Worm (Caenorhabditis elegans): ENCODE results near the gene gcy-8.
"Not testable (repeated sequence)": the region's sequence is repeated elsewhere in the genome, so short reads cannot be mapped to it uniquely, and the experiment has no call there.

gcy-8 gene

DNA sequence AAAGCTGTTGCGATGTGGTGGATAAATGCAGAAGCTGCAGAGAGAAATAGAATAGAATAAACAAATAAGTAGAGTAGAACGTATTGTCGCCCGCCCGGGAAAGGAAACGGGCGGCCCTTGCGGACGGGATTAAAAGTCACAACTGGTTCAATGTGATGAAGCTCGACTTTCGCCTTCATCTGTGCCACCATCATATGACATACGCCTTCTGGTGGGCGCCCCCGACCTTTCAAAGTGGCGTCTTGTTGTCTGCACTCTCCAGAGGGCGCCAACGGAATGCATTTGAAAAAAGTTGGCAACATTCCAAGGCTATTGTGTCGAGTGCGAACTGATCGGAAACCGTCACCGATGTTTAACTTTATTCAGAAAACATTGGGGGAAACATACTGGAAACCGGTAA, 15.3 kb downstream of the gcy-8 start:
- TF ChIP-seq hif-1 (tag; optimal IDR thresholded peaks at IDR 0.05) (no peak), ama-1 (optimal IDR thresholded peaks at IDR 0.05) (no peak), F26F4.8 (GFP tag; conservative IDR thresholded peaks at IDR 0.05) (no peak), lin-38 (GFP tag; IDR thresholded peaks at IDR 0.05) (no peak), spr-1 (tag; optimal IDR thresholded peaks at IDR 0.05) (no peak), aha-1 (tag) (no peak), dmd-9 (GFP tag; IDR thresholded peaks at IDR 0.05) (no peak), fkh-10 (GFP tag; optimal IDR thresholded peaks at IDR 0.05) (no peak), pha-4 (GFP tag; IDR thresholded peaks at IDR 0.05) (no peak), pha-4 (tag; optimal IDR thresholded peaks at IDR 0.05) (no peak), dmd-8 (GFP tag; IDR thresholded peaks at IDR 0.05) (no peak), vab-7 (GFP tag; IDR thresholded peaks at IDR 0.05) (no peak), lir-3 (tag; optimal IDR thresholded peaks at IDR 0.05) (no peak), F49E8.2 (tag; optimal IDR thresholded peaks at IDR 0.05; ENCODE audit: borderline replicate concordance) (no peak), zip-2 (tag; optimal IDR thresholded peaks at IDR 0.05) (no peak), nhr-28 (tag; optimal IDR thresholded peaks at IDR 0.05) (no peak), cey-2 (tag; optimal IDR thresholded peaks at IDR 0.05; ENCODE audit: borderline replicate concordance, insufficient read depth) (no peak), set-16 (GFP tag; IDR thresholded peaks at IDR 0.05) (no peak), hlh-11 (tag; optimal IDR thresholded peaks at IDR 0.05) (no peak), unc-62 (GFP tag; optimal IDR thresholded peaks at IDR 0.05 in 1 of 2) (peak in 1 of 2 experiments; percentile 61), unc-62 (tag; optimal IDR thresholded peaks at IDR 0.05) (no peak), gei-8 (GFP tag; optimal IDR thresholded peaks at IDR 0.05) (no peak), hlh-30 (tag; optimal IDR thresholded peaks at IDR 0.05; ENCODE audit: insufficient read depth) (peak; percentile 57), ZK546.5 (tag; optimal IDR thresholded peaks at IDR 0.05) (no peak), attf-4 (tag; optimal IDR thresholded peaks at IDR 0.05) (no peak), zfp-3 (GFP tag; conservative IDR thresholded peaks at IDR 0.05) (no peak), mep-1 (tag; optimal IDR thresholded peaks at IDR 0.05) (peak; percentile 28)

DNA sequence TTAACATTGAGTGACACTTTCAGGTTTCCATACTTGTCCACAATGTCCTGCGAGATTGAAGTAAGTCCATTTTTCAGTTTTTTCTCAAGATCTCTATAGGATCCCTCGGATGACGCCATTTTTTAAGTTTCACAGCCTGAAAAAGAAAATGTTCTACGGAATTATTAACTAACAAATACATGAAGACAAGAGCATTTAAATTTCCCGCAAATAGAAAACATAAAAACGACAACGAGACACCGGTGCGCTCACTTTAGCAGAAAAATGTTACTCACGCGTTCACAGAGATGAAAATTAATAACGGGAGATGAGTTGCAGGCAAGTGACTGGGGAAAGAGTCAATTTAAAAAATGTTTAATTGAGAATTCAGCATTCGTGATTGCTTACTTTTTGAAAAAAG, 18.5 kb downstream of the gcy-8 start, which contains the start of gene czw-1:
czw-1 (minus strand) TSS at position 369 of the 400 bp plus-strand sequence.
- peak; percentile 71 for TF ChIP-seq T20F7.1 (GFP tag; optimal IDR thresholded peaks at IDR 0.05)
- no peak for TF ChIP-seq ceh-28 (tag; optimal IDR thresholded peaks at IDR 0.05)
- TF ChIP-seq nhr-77 (tag; optimal IDR thresholded peaks at IDR 0.05): no peak
- no peak for TF ChIP-seq vab-7 (GFP tag; IDR thresholded peaks at IDR 0.05)
- TF ChIP-seq mes-2 (tag; optimal IDR thresholded peaks at IDR 0.05; ENCODE audit: poor library complexity, severe bottlenecking): peak; percentile 12

DNA sequence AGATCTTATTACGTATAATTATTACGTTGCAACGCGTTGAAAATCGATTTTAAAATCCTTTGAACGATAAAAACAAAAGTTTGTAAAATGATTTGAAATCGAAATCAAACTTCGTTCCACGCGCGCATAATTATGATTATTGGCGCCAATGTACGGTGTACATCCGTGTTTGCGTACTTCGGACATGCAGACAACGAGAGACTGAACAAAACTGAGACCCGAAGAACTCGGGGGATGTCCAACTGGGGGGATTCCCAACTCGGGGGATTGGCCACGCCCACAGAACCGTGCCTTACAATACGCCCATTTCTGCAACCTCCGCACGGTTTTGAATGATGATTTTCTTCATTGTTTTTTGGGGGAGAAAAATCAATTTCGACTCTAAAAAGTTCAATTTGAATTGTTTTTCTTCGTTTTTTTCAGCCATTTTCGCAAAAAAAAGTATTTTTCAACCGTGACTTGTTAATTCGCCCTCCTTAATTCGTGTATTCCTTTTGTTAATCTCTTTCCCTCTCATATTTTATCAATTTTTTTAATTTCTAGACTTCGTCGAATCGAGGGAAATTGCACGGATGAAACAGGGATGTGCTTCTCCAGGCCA, 19.0 kb downstream of the gcy-8 start, which contains the start of gene F20D12.12:
F20D12.12 (plus strand) TSS at position 542 of the 601 bp plus-strand sequence.
- peak; percentile 83; the same call in 1 of the 2 replicates for TF ChIP-seq nhr-42 (GFP tag; IDR thresholded peaks at IDR 0.05)
- TF ChIP-seq Y75B8A.6 (GFP tag; IDR thresholded peaks at IDR 0.05): 0 out of 2 replicates have a peak, but pooled peaks have one; percentile 39
- peak; percentile 96 for TF ChIP-seq vab-7 (GFP tag; IDR thresholded peaks at IDR 0.05)
- peak; percentile 86 for TF ChIP-seq egl-43 (GFP tag; IDR thresholded peaks at IDR 0.05)
- TF ChIP-seq F37D6.2 (tag; optimal IDR thresholded peaks at IDR 0.05): peak; percentile 27
- peak in 1 of 2 experiments; percentile 49 for TF ChIP-seq hif-1 (tag; optimal IDR thresholded peaks at IDR 0.05)
- peak; percentile 5 for TF ChIP-seq duxl-1 (tag; optimal IDR thresholded peaks at IDR 0.05; ENCODE audit: poor library complexity)
- TF ChIP-seq nhr-28 (tag; optimal IDR thresholded peaks at IDR 0.05): peak; percentile 4
- TF ChIP-seq hlh-30 (tag; optimal IDR thresholded peaks at IDR 0.05; ENCODE audit: insufficient read depth): peak; percentile 48
- TF ChIP-seq daf-16 (GFP tag; optimal IDR thresholded peaks at IDR 0.05); unc-62 (tag; optimal IDR thresholded peaks at IDR 0.05): not testable (repeated sequence)
- TF ChIP-seq daf-16 (tag; optimal IDR thresholded peaks at IDR 0.05): peak; percentile 13
- peak; percentile 50; the same call in 1 of the 2 replicates for TF ChIP-seq lim-7 (GFP tag; IDR thresholded peaks at IDR 0.05)
- peak; percentile 52 for TF ChIP-seq F49E8.2 (tag; optimal IDR thresholded peaks at IDR 0.05; ENCODE audit: borderline replicate concordance)
- peak; percentile 85 for TF ChIP-seq ZK337.2 (GFP tag; IDR thresholded peaks at IDR 0.05)
- peak; percentile 90 for TF ChIP-seq ceh-20 (GFP tag; IDR thresholded peaks at IDR 0.05)
- TF ChIP-seq dmd-6 (GFP tag; IDR thresholded peaks at IDR 0.05): peak; percentile 85
- TF ChIP-seq tra-1 (GFP tag; IDR thresholded peaks at IDR 0.05): peak; percentile 87; the same call in 1 of the 2 replicates
- peak; percentile 96 for TF ChIP-seq ceh-44 (GFP tag; IDR thresholded peaks at IDR 0.05)
- peak; percentile 68 for TF ChIP-seq nhr-6 (tag; optimal IDR thresholded peaks at IDR 0.05)
- peak; percentile 83 for TF ChIP-seq Y48G9A.11 (GFP tag; IDR thresholded peaks at IDR 0.05)
- TF ChIP-seq hmg-1.1 (GFP tag; IDR thresholded peaks at IDR 0.05): peak; percentile 94
- TF ChIP-seq unc-62 (GFP tag; optimal IDR thresholded peaks at IDR 0.05 in 1 of 2): peak in 1 of 2 experiments; percentile 45
